Fruit fly (Drosophila melanogaster): ENCODE results near the gene CG7367.

The CG7367 gene

DNA sequence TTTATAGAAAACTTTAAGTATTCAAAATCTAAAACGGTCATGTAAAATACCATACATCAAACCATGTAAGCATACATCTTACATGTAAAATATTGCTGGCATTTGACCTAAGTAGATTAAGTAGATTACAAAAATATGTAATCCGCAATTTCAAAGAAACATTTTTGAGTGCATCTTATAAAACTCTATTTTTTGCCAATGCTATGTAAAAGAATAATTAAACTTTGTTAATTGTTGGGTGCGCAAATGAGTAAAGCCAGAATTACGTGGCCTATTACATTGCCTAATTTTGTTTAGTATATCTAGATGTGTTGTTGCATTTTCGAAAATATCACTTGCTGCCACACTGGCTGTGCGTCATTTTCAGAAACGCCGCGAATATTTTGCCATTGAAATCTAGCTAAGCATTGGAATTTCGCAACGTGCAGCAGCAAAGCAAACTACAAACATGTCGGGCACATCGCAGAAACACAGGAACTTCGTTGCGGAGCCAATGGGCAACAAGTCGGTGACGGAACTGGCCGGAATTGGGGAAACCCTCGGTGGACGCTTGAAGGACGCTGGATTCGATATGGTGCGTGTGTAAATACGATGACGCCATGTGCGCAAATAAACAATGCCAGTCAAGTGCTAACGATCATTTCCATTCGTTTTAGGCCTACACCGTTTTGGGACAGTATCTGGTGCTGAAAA is 10.3 kb downstream of the CG7367 start, which contains the start of gene baf:
Gene baf, plus strand, starts transcription at position 303 of the 693 bp plus-strand sequence.
- TF ChIP-seq insv (optimal IDR thresholded peaks at IDR 0.05) = no peak
- no peak for TF ChIP-seq Myc (optimal IDR thresholded peaks at IDR 0.05)
- TF ChIP-seq Sin3A (optimal IDR thresholded peaks at IDR 0.05) = no peak
- TF ChIP-seq h (optimal IDR thresholded peaks at IDR 0.05) = no peak
- no peak for TF ChIP-seq ttk (optimal IDR thresholded peaks at IDR 0.05)
- no peak for TF ChIP-seq psq (optimal IDR thresholded peaks at IDR 0.05)

DNA sequence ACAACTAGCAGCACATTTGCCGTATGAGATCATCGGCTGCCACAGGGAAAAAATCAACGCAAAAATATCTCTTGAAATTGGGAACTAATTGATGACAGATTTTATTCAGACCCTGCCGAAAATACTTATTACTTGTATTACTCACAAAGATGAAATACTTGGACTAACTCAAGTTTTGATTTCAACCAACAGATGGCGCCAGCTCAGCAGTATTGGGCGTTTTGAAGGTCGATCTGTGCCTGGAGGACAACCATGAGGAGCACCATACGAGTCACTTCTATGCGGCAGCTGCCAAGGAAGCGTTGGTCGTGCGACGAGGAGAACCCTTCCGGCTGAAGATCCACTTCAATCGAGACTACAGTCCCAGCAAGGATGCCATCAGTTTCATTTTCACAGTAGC is 15.3 kb downstream of the CG7367 start:
- no peak for TF ChIP-seq h (optimal IDR thresholded peaks at IDR 0.05)
- no peak for TF ChIP-seq psq (optimal IDR thresholded peaks at IDR 0.05)
- no peak for TF ChIP-seq Sin3A (optimal IDR thresholded peaks at IDR 0.05)
- no peak for TF ChIP-seq insv (optimal IDR thresholded peaks at IDR 0.05)
- TF ChIP-seq ttk (optimal IDR thresholded peaks at IDR 0.05) = no peak
- no peak for TF ChIP-seq Myc (optimal IDR thresholded peaks at IDR 0.05)

DNA sequence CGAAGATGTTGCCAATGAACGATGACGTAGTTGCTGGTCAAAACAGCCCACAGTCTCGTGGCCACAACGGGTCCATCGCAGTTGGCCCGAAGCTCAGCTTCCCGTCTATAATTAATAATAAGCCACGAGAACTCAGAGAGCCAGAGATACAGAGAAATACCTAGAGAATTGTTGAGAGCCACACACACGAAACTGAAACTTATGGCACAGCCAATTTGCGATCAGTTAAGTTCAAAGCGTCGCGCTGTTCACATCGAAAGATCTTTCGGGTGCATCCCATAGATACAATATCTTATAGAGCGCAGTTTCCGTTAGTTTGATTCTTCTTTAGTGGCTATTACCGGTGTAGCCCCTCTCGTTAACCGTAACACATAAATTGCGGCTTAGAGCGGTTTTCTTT is 27.0 kb downstream of the CG7367 start:
- TF ChIP-seq Sin3A (optimal IDR thresholded peaks at IDR 0.05) (no peak), psq (optimal IDR thresholded peaks at IDR 0.05) (no peak), ttk (optimal IDR thresholded peaks at IDR 0.05) (no peak)

DNA sequence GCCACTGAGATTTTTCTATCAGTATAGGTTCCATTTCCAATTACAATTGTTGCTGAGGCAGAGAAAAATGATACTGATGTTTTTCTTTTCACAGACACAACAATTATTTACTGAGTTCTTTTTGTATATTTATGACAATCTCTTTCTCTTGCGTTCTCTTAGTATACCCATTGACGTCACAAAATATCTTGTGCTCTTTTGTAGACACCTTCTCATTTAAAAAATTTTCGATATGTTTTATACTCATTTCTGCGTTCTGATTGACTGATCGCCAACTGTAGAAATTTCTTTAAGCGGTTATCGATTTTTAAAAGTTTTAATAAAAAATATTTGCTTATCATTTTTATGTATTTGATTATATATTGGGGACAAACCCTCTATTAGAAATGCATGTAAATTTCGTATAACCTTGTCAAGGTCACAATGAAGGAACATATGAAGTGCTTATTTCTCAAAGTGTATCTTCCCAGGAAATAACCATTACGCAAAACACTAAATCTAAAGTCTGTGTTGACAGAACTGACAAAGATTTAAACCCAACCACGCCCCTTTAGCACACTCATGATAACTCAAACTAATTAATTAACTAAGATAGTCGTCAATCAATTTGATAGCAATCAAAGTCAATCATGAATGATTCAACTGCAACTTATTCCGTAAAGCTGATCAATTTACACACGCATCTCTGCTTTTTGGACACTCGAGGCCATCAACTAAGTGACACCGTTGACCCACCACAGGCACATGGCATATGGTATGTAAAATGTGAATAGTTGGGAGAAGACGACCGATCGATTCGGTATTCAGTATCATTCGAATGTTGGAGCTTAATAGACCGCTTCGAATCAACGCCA is 28.8 kb downstream of the CG7367 start, which contains the start of the genes Glyat and Tg:
Gene Glyat, minus strand, starts transcription at position 51 of the 854 bp plus-strand sequence.
Gene Tg, plus strand, starts transcription at position 804 of the 854 bp plus-strand sequence.
- TF ChIP-seq insv (optimal IDR thresholded peaks at IDR 0.05) (no peak), Myc (optimal IDR thresholded peaks at IDR 0.05) (no peak), ttk (optimal IDR thresholded peaks at IDR 0.05) (no peak), Sin3A (optimal IDR thresholded peaks at IDR 0.05) (no peak), psq (optimal IDR thresholded peaks at IDR 0.05) (no peak), h (optimal IDR thresholded peaks at IDR 0.05) (no peak)

DNA sequence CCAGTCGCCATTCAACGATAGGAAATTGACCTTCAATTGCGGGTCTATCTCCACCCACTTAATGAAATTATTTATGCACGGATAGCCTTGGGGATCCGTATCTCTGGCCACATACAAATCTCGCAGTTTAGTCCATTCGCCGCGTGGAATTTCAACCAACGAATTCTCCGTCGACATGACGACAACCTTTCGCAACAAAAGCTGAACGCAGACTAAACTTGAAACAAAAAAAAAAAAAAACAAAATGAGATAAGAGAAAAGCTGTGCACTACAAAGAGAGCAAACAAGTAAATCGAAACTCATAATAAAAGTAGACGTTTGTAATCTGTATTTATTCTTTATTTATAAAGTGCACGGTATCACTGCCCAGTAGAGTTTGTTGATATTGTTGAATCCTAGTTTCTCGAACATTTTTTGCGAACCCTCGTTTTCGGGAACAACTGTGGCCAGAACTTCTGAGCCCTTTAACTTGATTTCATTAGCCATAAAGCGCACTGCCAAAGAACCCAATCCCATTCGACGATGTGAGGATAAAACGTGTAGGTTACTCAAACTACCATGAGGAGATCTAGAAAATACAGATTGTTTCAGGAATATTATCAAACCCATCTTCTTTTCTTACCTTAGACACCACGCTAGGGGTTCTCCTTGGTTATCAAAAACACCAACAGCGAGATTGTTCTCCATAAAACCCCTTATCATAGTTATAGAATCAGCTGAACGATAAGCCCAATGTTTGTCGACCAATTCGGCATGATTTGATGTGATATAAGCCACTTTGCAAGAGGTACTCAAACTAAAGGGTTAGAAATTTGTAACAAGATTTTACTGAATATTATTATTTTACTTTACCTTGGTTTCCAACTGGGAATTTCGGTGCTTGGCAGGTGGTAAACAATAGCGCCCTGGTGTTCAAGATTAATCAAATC is 30.0 kb downstream of the CG7367 start, which contains the start of gene CG12560:
Gene CG12560, minus strand, starts transcription at position 195 of the 929 bp plus-strand sequence.
- no peak for TF ChIP-seq ttk (optimal IDR thresholded peaks at IDR 0.05)
- no peak for TF ChIP-seq Myc (optimal IDR thresholded peaks at IDR 0.05)
- TF ChIP-seq psq (optimal IDR thresholded peaks at IDR 0.05) = no peak
- TF ChIP-seq h (optimal IDR thresholded peaks at IDR 0.05) = no peak
- no peak for TF ChIP-seq insv (optimal IDR thresholded peaks at IDR 0.05)
- no peak for TF ChIP-seq Sin3A (optimal IDR thresholded peaks at IDR 0.05)

DNA sequence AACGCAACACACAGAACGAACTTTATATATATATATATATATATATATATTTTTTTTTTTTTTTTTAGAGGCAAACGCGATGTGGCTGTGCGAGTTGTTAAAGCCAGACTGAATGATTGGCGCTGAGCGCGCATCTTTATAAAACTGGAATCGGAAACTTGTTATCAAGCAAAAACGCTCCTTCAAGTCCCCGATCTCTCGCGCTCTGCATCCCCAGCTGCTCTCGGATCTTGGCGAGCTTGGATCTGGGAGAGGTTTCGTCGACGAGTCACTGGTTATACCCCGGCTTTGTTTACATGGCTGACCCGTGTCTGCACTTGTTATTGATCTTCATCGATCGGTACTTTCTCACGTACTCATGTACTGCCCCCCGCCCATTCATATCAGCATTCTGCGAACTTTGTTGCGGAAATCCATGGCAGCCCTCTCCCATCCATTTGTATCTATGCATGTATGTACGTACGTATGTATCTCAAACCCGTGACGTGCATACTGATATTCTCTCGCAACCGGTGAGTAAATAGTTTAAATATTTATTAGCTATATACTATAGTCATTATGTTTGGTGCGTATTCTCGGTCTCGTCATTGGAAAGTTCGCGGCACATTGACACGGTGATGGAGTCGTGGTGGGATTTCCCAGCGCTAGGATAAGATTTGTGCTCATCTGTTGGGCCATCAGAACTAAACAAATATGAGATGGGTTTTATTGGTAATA is 32.3 kb downstream of the CG7367 start, which contains the start of gene Spn28Dc:
Gene Spn28Dc, minus strand, starts transcription at position 51 of the 717 bp plus-strand sequence.
- no peak for TF ChIP-seq psq (optimal IDR thresholded peaks at IDR 0.05)
- no peak for TF ChIP-seq h (optimal IDR thresholded peaks at IDR 0.05)
- no peak for TF ChIP-seq ttk (optimal IDR thresholded peaks at IDR 0.05)
- TF ChIP-seq Myc (optimal IDR thresholded peaks at IDR 0.05) = no peak
- no peak for TF ChIP-seq Sin3A (optimal IDR thresholded peaks at IDR 0.05)
- TF ChIP-seq insv (optimal IDR thresholded peaks at IDR 0.05) = no peak

DNA sequence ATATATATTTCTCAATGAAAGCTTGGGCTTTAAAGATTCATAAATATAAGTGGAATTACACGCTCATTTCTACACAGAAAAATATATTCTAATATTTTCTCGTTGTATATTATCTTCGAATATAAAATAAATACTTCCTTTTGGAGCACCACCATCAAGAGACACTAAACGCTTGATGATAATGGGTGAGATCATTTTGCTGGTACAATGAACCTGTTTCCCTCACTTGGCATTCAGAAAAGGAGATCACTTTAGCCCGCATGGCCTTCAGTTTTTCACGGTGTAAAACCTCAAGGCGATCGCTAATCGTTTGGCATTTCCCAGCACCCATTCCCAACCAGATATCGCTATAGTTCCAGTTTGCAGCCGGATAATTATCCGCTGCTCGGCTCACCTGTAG is 33.5 kb downstream of the CG7367 start:
- TF ChIP-seq Myc (optimal IDR thresholded peaks at IDR 0.05) (no peak), ttk (optimal IDR thresholded peaks at IDR 0.05) (no peak), Sin3A (optimal IDR thresholded peaks at IDR 0.05) (no peak), insv (optimal IDR thresholded peaks at IDR 0.05) (no peak), h (optimal IDR thresholded peaks at IDR 0.05) (no peak), psq (optimal IDR thresholded peaks at IDR 0.05) (no peak)

DNA sequence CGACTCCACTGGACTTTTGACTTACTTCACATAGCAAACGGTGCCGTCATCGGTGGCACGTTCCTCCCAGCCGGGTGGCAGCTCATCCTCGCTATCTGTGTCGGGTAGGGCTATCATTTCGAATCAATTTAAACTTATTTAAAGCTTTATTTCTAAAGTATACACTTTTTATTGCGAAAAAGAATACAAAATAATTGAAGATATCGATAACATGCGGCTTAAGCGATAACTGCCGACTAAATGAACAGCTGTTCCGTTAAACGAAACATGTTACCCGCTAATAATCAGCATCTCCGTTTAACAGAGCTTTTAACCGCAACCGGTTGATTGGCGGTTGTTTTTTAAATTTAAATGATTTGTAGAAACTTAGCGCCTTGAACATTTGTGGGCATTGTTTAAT is 35.5 kb downstream of the CG7367 start, which contains the start of gene Wwox:
Gene Wwox, minus strand, starts transcription at position 215 of the 400 bp plus-strand sequence.
- TF ChIP-seq Sin3A (optimal IDR thresholded peaks at IDR 0.05) = no peak
- TF ChIP-seq h (optimal IDR thresholded peaks at IDR 0.05) = no peak
- TF ChIP-seq Myc (optimal IDR thresholded peaks at IDR 0.05) = no peak
- TF ChIP-seq ttk (optimal IDR thresholded peaks at IDR 0.05) = no peak
- no peak for TF ChIP-seq insv (optimal IDR thresholded peaks at IDR 0.05)
- no peak for TF ChIP-seq psq (optimal IDR thresholded peaks at IDR 0.05)

DNA sequence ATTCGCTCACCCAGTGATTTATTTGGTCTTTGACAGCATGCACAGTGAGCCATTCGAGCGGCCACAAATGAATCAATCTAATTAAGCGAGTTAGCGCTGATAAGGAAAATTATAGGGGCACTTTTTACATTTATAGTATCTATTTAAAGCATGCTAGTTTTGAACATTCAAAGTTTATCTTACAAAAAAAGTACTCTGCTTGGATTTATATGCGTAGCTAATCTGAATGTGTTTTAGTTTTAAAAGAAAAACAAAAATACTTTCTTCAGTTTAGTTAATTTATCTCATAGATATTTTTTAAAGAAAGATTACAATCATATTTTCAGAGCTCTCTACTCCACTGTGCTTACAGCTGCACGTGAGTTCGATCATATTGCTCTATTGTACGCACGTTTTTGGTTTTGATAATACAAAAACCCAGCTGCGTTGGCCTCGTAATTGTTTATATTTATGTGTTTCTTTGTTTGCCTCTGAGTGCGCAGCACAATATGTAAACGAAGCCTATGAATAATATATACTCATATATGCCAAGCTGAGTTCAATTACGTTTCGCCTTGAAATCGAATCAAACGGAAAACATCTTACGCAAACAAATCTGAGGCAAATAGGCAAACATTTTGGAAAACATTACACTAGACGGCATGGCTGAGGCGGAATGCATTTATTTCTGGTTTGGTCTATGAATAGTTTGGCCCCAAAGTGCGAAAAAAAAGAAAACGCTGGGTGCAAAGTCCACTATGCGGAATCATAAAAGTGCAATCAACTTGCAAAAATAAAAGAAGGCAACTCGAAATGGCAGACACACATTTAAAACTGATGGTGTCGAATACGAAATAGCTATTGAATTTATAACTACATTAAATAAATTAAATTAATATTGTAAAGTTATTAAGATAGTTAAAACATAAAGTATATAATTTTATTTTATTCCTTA is 37.6 kb downstream of the CG7367 start:
- TF ChIP-seq Myc (optimal IDR thresholded peaks at IDR 0.05) (no peak), psq (optimal IDR thresholded peaks at IDR 0.05) (no peak), h (optimal IDR thresholded peaks at IDR 0.05) (no peak), ttk (optimal IDR thresholded peaks at IDR 0.05) (no peak), Sin3A (optimal IDR thresholded peaks at IDR 0.05) (no peak), insv (optimal IDR thresholded peaks at IDR 0.05) (no peak)

DNA sequence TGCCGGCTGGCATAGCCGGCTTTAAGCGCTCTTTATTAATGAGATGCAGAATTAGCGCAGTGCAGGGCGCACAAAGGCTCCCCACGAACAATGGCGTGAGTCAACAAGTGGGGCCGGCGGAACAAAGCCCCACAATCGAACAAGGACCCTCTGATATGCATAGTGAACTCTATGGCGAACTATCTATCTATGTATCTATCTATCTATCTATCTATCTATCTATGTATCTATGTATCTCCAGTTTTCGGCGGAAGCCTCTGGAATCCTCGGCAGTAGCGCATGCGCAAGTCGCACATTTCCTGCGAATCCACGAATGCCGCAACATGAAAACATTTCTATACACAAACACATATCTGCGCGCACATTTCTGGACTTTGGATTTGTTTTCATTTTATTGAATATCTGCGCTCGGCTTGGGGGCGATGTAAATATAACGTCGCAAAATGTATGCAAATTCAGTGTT is 39.0 kb downstream of the CG7367 start:
- TF ChIP-seq insv (optimal IDR thresholded peaks at IDR 0.05) = no peak
- no peak for TF ChIP-seq psq (optimal IDR thresholded peaks at IDR 0.05)
- TF ChIP-seq Sin3A (optimal IDR thresholded peaks at IDR 0.05) = no peak
- no peak for TF ChIP-seq Myc (optimal IDR thresholded peaks at IDR 0.05)
- no peak for TF ChIP-seq h (optimal IDR thresholded peaks at IDR 0.05)
- TF ChIP-seq ttk (optimal IDR thresholded peaks at IDR 0.05) = no peak
